Worm (Caenorhabditis elegans): Measurements from ENCODE around the gene tes-1.

Gene tes-1

DNA sequence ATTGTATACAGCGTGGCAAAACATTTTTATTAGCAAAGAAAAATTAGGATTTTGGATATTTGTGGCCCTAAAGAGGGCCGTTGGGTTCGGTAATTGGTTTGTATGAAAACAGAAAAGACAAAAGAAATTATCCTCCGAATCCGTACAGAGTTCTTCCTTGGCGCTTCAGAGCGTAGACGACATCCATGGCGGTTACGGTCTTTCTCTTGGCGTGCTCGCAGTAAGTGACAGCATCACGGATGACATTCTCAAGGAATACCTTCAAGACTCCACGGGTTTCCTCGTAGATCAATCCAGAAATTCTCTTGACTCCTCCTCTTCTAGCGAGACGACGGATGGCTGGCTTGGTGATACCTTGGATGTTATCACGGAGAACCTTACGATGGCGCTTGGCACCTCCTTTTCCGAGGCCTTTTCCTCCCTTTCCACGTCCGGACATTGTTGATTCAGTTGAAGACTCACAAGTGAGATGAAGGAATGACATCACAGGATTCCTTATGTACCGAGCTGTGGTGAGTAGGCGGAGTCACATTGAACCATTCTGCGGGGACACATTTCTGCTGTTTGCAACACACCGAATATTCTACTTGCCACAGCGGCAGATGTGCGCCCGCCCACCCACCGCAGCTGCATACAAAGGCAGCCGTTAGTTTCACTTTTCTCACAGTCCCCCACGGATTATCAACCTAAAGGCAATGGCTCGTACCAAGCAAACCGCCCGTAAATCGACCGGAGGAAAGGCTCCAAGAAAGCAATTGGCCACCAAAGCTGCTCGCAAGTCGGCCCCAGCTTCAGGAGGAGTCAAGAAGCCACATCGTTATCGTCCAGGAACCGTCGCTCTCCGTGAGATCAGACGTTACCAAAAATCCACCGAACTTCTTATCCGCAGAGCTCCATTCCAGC, 36.6 kb upstream of the tes-1 start, which contains the start of the genes his-60 and his-59:
his-60 (minus strand) TSS at position 439 of the 903 bp plus-strand sequence.
his-59 (plus strand) TSS at position 696 of the 903 bp plus-strand sequence.
- no peak for TF ChIP-seq ama-1 (optimal IDR thresholded peaks at IDR 0.05)
- peak; percentile 43 for TF ChIP-seq pha-4 (tag; optimal IDR thresholded peaks at IDR 0.05)
- TF ChIP-seq ceh-9 (tag; optimal IDR thresholded peaks at IDR 0.05), result no peak
- peak; percentile 6 for TF ChIP-seq lsy-12 (tag; optimal IDR thresholded peaks at IDR 0.05)
- TF ChIP-seq eor-1 (tag; optimal IDR thresholded peaks at IDR 0.05), result no peak
- no peak for TF ChIP-seq ztf-4 (tag; optimal IDR thresholded peaks at IDR 0.05)
- TF ChIP-seq elt-3 (tag; optimal IDR thresholded peaks at IDR 0.05), result no peak
- TF ChIP-seq lin-39 (tag; optimal IDR thresholded peaks at IDR 0.05), result no peak
- no peak for TF ChIP-seq fos-1 (tag; optimal IDR thresholded peaks at IDR 0.05)
- no peak for TF ChIP-seq nhr-67 (tag; optimal IDR thresholded peaks at IDR 0.05)
- peak; percentile 33 for TF ChIP-seq pqm-1 (tag; optimal IDR thresholded peaks at IDR 0.05)
- TF ChIP-seq R02D3.7 (tag; optimal IDR thresholded peaks at IDR 0.05), result no peak
- TF ChIP-seq nhr-25 (tag; optimal IDR thresholded peaks at IDR 0.05), result peak; percentile 90
- no peak for TF ChIP-seq tbx-2 (tag; optimal IDR thresholded peaks at IDR 0.05)
- TF ChIP-seq nhr-23 (tag; optimal IDR thresholded peaks at IDR 0.05), result no peak
- TF ChIP-seq ceh-28 (tag; optimal IDR thresholded peaks at IDR 0.05), result no peak
- peak; percentile 6 for TF ChIP-seq snpc-4 (tag; optimal IDR thresholded peaks at IDR 0.05)
- no peak for TF ChIP-seq unc-39 (tag; optimal IDR thresholded peaks at IDR 0.05)
- TF ChIP-seq sea-2 (GFP tag; optimal IDR thresholded peaks at IDR 0.05), result no peak
- no peak for TF ChIP-seq aly-2 (tag; optimal IDR thresholded peaks at IDR 0.05)
- peak; percentile 27 for TF ChIP-seq elt-2 (tag; optimal IDR thresholded peaks at IDR 0.05)
- TF ChIP-seq skn-1 (tag; optimal IDR thresholded peaks at IDR 0.05), result no peak
- no peak for TF ChIP-seq egl-27 (tag; optimal IDR thresholded peaks at IDR 0.05)
- no peak for TF ChIP-seq ceh-16 (tag; optimal IDR thresholded peaks at IDR 0.05)
- no peak for TF ChIP-seq ZK546.5 (tag; optimal IDR thresholded peaks at IDR 0.05)
- no peak for TF ChIP-seq ceh-82 (tag; optimal IDR thresholded peaks at IDR 0.05)
- TF ChIP-seq nhr-28 (tag; optimal IDR thresholded peaks at IDR 0.05), result no peak
- no peak for TF ChIP-seq nfya-1 (tag; optimal IDR thresholded peaks at IDR 0.05; ENCODE audit: insufficient read depth)
- no peak for TF ChIP-seq hmg-11 (tag; optimal IDR thresholded peaks at IDR 0.05)
- no peak for TF ChIP-seq mml-1 (tag; optimal IDR thresholded peaks at IDR 0.05)
- TF ChIP-seq fkh-10 (GFP tag; optimal IDR thresholded peaks at IDR 0.05), result no peak
- no peak for TF ChIP-seq egl-5 (tag; optimal IDR thresholded peaks at IDR 0.05)
- TF ChIP-seq nhr-43 (tag; optimal IDR thresholded peaks at IDR 0.05; ENCODE audit: poor library complexity, severe bottlenecking), result peak; percentile 51
- TF ChIP-seq fkh-2 (tag; optimal IDR thresholded peaks at IDR 0.05), result no peak
- TF ChIP-seq jun-1 (tag; optimal IDR thresholded peaks at IDR 0.05), result no peak
- TF ChIP-seq zag-1 (tag; optimal IDR thresholded peaks at IDR 0.05), result no peak
- TF ChIP-seq nhr-237 (tag; optimal IDR thresholded peaks at IDR 0.05), result no peak
- no peak for TF ChIP-seq ztf-11 (tag; optimal IDR thresholded peaks at IDR 0.05)
- no peak for TF ChIP-seq elt-1 (tag; optimal IDR thresholded peaks at IDR 0.05)
- TF ChIP-seq unc-62 (GFP tag; optimal IDR thresholded peaks at IDR 0.05), result no peak
- TF ChIP-seq nhr-76 (tag; optimal IDR thresholded peaks at IDR 0.05), result no peak
- no peak for TF ChIP-seq nhr-77 (tag; optimal IDR thresholded peaks at IDR 0.05)
- no peak for TF ChIP-seq mdl-1 (tag; optimal IDR thresholded peaks at IDR 0.05)
- TF ChIP-seq nhr-11 (tag; optimal IDR thresholded peaks at IDR 0.05), result no peak
- no peak for TF ChIP-seq daf-12 (tag; optimal IDR thresholded peaks at IDR 0.05)
- TF ChIP-seq lin-15B (tag; optimal IDR thresholded peaks at IDR 0.05), result peak; percentile 4
- no peak for TF ChIP-seq nhr-12 (tag; optimal IDR thresholded peaks at IDR 0.05)

Measured in whole organism, L3 larva.